Worm (Caenorhabditis elegans) whole organism, young adult: Measurements from ENCODE around the gene C46F11.6.

Experiments
- ama-1 ChIP-seq, 3 experiments: fragments of 150-350 bp in 1 of 3; sonication (generic microtip) in 2 of 3; optimal IDR thresholded peaks; 2 replicates each; lab custom pipeline; 2014 to 2018; ENCODE audit warnings: missing biosample characterization in 2 of 3, missing genetic modification characterization in 2 of 3, missing genetic modification reagents in 2 of 3
- dpl-1 ChIP-seq: fragments of 150-350 bp; optimal IDR thresholded peaks from 2 replicates; lab custom pipeline; 2014; ENCODE audit warnings: missing biosample characterization, missing genetic modification reagents, missing genetic modification characterization
- egrh-3 ChIP-seq: fragments of 200-800 bp; sonication (Bioruptor generic); IDR thresholded peaks from 2 replicates; pipeline ENCODE4 v1.3.6; 2022; ENCODE audit warnings: missing genetic modification reagents, missing genetic modification characterization, missing compliant biosample characterization
- ekl-4 ChIP-seq: fragments of 200-800 bp; sonication (Bioruptor generic); IDR thresholded peaks from 2 replicates; pipeline ENCODE4 v1.3.6; 2022; ENCODE audit warnings: missing genetic modification reagents, missing genetic modification characterization, missing compliant biosample characterization
- let-526 ChIP-seq: fragments of 200-800 bp; sonication (Bioruptor generic); IDR thresholded peaks from 2 replicates; pipeline ENCODE4 v1.3.6; 2022; ENCODE audit warnings: missing genetic modification reagents, missing genetic modification characterization, missing compliant biosample characterization
- nhr-27 ChIP-seq: fragments of 200-800 bp; sonication (Bioruptor generic); optimal IDR thresholded peaks from 2 replicates; lab custom pipeline; 2018; ENCODE audit warnings: mild to moderate bottlenecking, missing genetic modification characterization, moderate library complexity, missing compliant biosample characterization
- unc-130 ChIP-seq: sonication (generic microtip); optimal IDR thresholded peaks from 2 replicates; lab custom pipeline; 2016; ENCODE audit warnings: missing genetic modification reagents, missing genetic modification characterization, missing compliant biosample characterization
- ztf-28 ChIP-seq: fragments of 200-800 bp; sonication (Bioruptor generic); IDR thresholded peaks from 2 replicates; pipeline ENCODE4 v1.3.6; 2022; ENCODE audit warnings: missing genetic modification reagents, missing genetic modification characterization, missing compliant biosample characterization

ce11 chrIII:3674149-3674548, 3.9 kb upstream of the C46F11.6 start:
- TF ChIP-seq ztf-28 (GFP tag; lab: Robert Waterston, UW) (no peak), ekl-4 (no peak), nhr-27 (tag; lab: Kevin White, UChicago) (no peak), egrh-3 (no peak), ama-1 (optimal IDR thresholded peaks at IDR 0.05; lab: Kevin White, UChicago) (no peak), ama-1 (GFP tag; optimal IDR thresholded peaks at IDR 0.05; lab: Kevin White, UChicago) (no peak), let-526 (no peak), unc-130 (GFP tag; lab: Kevin White, UChicago) (no peak), dpl-1 (GFP tag; lab: Kevin White, UChicago) (no peak)
